Worm (Caenorhabditis elegans) whole organism, L4 larva: ENCODE results near the gene F11D11.21.

Experiments
- R02D3.7 ChIP-seq: fragments of 150-350 bp; sonication (generic microtip); optimal IDR thresholded peaks from 3 replicates; lab custom pipeline; 2014; ENCODE audit warnings: missing biosample characterization, missing genetic modification characterization
- ama-1 ChIP-seq: fragments of 150-350 bp; optimal IDR thresholded peaks from 2 replicates; lab custom pipeline; 2014; ENCODE audit warnings: inconsistent platforms, mixed read lengths
- fkh-10 ChIP-seq: fragments of 150-350 bp; optimal IDR thresholded peaks from 2 replicates; lab custom pipeline; 2014; ENCODE audit warnings: missing biosample characterization, missing genetic modification reagents, missing genetic modification characterization
- mdl-1 ChIP-seq, 2 experiments: fragments of 150-350 bp in 1 of 2; sonication (generic microtip) in 1 of 2; optimal IDR thresholded peaks; 2 replicates each; lab custom pipeline; 2014 to 2017; ENCODE audit warnings: missing biosample characterization in 2 of 2, missing genetic modification characterization in 2 of 2
- nhr-102 ChIP-seq: sonication (generic microtip); optimal IDR thresholded peaks from 2 replicates; lab custom pipeline; 2016; ENCODE audit warnings: mild to moderate bottlenecking, missing genetic modification characterization, moderate library complexity, missing compliant biosample characterization
- nhr-11 ChIP-seq: fragments of 150-350 bp; optimal IDR thresholded peaks from 2 replicates; lab custom pipeline; 2014; ENCODE audit warnings: missing biosample characterization, missing genetic modification characterization
- nhr-237 ChIP-seq: sonication (generic microtip); optimal IDR thresholded peaks from 2 replicates; lab custom pipeline; 2017; ENCODE audit warnings: missing biosample characterization, missing genetic modification characterization
- nhr-42 ChIP-seq: fragments of 200-800 bp; sonication (Bioruptor generic); IDR thresholded peaks from 2 replicates; pipeline ENCODE4 v1.3.6; 2022; ENCODE audit warnings: missing genetic modification characterization, missing compliant biosample characterization
- nhr-76 ChIP-seq: fragments of 150-350 bp; optimal IDR thresholded peaks from 2 replicates; lab custom pipeline; 2014; ENCODE audit warnings: missing biosample characterization, missing genetic modification characterization
- nhr-77 ChIP-seq: fragments of 150-350 bp; optimal IDR thresholded peaks from 2 replicates; lab custom pipeline; 2014; ENCODE audit warnings: missing biosample characterization, missing genetic modification characterization
- pha-4 ChIP-seq, 2 experiments: fragments of 150-350 bp in 1 of 2; fragments of 200-800 bp in 1 of 2; sonication (Bioruptor generic) in 1 of 2; IDR thresholded peaks in 1 of 2; optimal IDR thresholded peaks in 1 of 2; 2 replicates each; pipeline versions ENCODE4 v1.3.6 to Lab custom; 2014 to 2022; ENCODE audit warnings: missing genetic modification characterization in 2 of 2, missing genetic modification reagents in 2 of 2, missing biosample characterization in 1 of 2, missing compliant biosample characterization in 1 of 2

DNA sequence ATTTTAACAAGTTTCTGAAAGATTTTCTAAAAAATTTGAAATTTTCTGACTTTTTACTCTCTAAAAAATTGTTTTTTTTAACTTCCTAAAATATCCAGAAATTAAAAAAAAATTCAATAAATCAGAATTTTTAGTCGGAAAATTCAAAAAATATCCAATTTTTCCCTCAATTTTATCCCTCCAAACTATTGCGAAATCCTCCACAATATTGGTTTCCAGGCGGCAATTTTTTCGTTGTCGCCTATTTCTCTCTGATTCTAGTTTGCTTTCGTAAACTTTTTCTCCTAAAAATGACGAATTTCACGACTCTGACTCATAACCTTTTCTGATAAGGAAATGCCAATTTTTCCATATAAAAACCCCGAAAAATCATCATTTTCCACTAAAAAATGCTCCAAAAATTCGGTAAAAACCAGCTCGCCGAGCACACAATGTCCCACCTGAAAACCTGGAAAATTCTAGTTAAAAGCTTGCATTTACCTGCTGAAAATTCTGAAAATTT lies 37.1 kb upstream of the F11D11.21 start, which contains the start of gene Y17D7B.2:
- no peak for TF ChIP-seq nhr-102 (tag; lab: Kevin White, UChicago)
- TF ChIP-seq nhr-237 (tag; lab: Kevin White, UChicago), result no peak
- no peak for TF ChIP-seq fkh-10
- no peak for TF ChIP-seq nhr-42 (GFP tag; lab: Robert Waterston, UW)
- TF ChIP-seq pha-4 (GFP tag; IDR thresholded peaks at IDR 0.05; lab: Robert Waterston, UW), result no peak
- TF ChIP-seq pha-4 (tag; optimal IDR thresholded peaks at IDR 0.05; lab: Kevin White, UChicago), result no peak
- no peak for TF ChIP-seq nhr-77 (tag; lab: Kevin White, UChicago)
- TF ChIP-seq nhr-76 (tag; lab: Kevin White, UChicago), result no peak
- TF ChIP-seq ama-1 (lab: Kevin White, UChicago), result no peak
- TF ChIP-seq nhr-11 (tag; lab: Kevin White, UChicago), result no peak
- no peak for TF ChIP-seq mdl-1 (tag; optimal IDR thresholded peaks at IDR 0.05; lab: Kevin White, UChicago)
- TF ChIP-seq R02D3.7 (tag; lab: Kevin White, UChicago), result no peak
